Worm (Caenorhabditis elegans) whole organism, young adult: ENCODE results near the gene rps-24.
A peak's percentile ranks its signal among the peaks of the same experiment; 100 is the strongest.

Experiments used
- B0019.2 ChIP-seq: fragments of 200-800 bp; sonication (Bioruptor generic); conservative IDR thresholded peaks from 2 replicates; pipeline ENCODE4 v1.3.6; 2022; ENCODE audit warnings: missing genetic modification reagents, missing genetic modification characterization, missing compliant biosample characterization
- B0035.1 ChIP-seq: sonication (generic microtip); optimal IDR thresholded peaks from 2 replicates; lab custom pipeline; 2016; ENCODE audit warnings: missing genetic modification characterization, mild to moderate bottlenecking, missing compliant biosample characterization, missing genotype, missing genetic modification reagents
- C17E4.6 ChIP-seq: fragments of 200-800 bp; sonication (Bioruptor generic); IDR thresholded peaks from 2 replicates; pipeline ENCODE4 v1.3.6; 2022; ENCODE audit warnings: missing genetic modification reagents, missing genetic modification characterization, missing compliant biosample characterization
- D2030.7 ChIP-seq: fragments of 200-800 bp; sonication (Bioruptor generic); IDR thresholded peaks from 2 replicates; pipeline ENCODE4 v1.3.6; 2022; ENCODE audit warnings: missing genetic modification reagents, missing genetic modification characterization, missing compliant biosample characterization
- F23B12.7 ChIP-seq: sonication (generic microtip); optimal IDR thresholded peaks from 2 replicates; lab custom pipeline; 2017; ENCODE audit warnings: missing genetic modification characterization, mild to moderate bottlenecking, missing compliant biosample characterization, antibody characterized with exemption, moderate library complexity; ENCODE audit not compliant: insufficient read depth
- K11D2.4 ChIP-seq: fragments of 200-800 bp; sonication (Bioruptor generic); IDR thresholded peaks from 2 replicates; pipeline ENCODE4 v1.3.6; 2022; ENCODE audit warnings: missing genetic modification reagents, missing genetic modification characterization, missing compliant biosample characterization
- T07F8.4 ChIP-seq: sonication (generic microtip); optimal IDR thresholded peaks from 2 replicates; lab custom pipeline; 2016; ENCODE audit warnings: mild to moderate bottlenecking, missing genetic modification characterization, moderate library complexity, missing compliant biosample characterization
- atf-7 ChIP-seq: sonication (generic microtip); optimal IDR thresholded peaks from 2 replicates; lab custom pipeline; 2017; ENCODE audit warnings: mild to moderate bottlenecking, missing genetic modification characterization, missing compliant biosample characterization
- bed-2 ChIP-seq: fragments of 200-800 bp; sonication (Bioruptor generic); IDR thresholded peaks from 2 replicates; pipeline ENCODE4 v1.3.6; 2022; ENCODE audit warnings: missing genetic modification reagents, missing genetic modification characterization, missing compliant biosample characterization
- cebp-2 ChIP-seq: fragments of 200-800 bp; sonication (Bioruptor generic); IDR thresholded peaks from 2 replicates; pipeline ENCODE4 v1.3.6; 2022; ENCODE audit warnings: missing genetic modification characterization, missing compliant biosample characterization
- ceh-100 ChIP-seq: fragments of 200-800 bp; sonication (Bioruptor generic); IDR thresholded peaks from 2 replicates; pipeline ENCODE4 v1.3.6; 2022; ENCODE audit warnings: missing genetic modification reagents, missing genetic modification characterization, missing compliant biosample characterization
- ceh-40 ChIP-seq: fragments of 200-800 bp; sonication (Bioruptor generic); IDR thresholded peaks from 2 replicates; pipeline ENCODE4 v1.3.6; 2022; ENCODE audit warnings: missing genetic modification characterization, missing compliant biosample characterization
- dox-1 ChIP-seq: fragments of 200-800 bp; sonication (Bioruptor generic); IDR thresholded peaks from 2 replicates; pipeline ENCODE4 v1.3.6; 2022; ENCODE audit warnings: missing genetic modification reagents, missing genetic modification characterization, missing compliant biosample characterization
- dpl-1 ChIP-seq: fragments of 150-350 bp; optimal IDR thresholded peaks from 2 replicates; lab custom pipeline; 2014; ENCODE audit warnings: missing biosample characterization, missing genetic modification reagents, missing genetic modification characterization
- egl-18 ChIP-seq: fragments of 200-800 bp; sonication (Bioruptor generic); IDR thresholded peaks from 2 replicates; pipeline ENCODE4 v1.3.6; 2022; ENCODE audit warnings: missing genetic modification reagents, missing genetic modification characterization, missing compliant biosample characterization
- egl-44 ChIP-seq: fragments of 200-800 bp; sonication (Bioruptor generic); IDR thresholded peaks from 2 replicates; pipeline ENCODE4 v1.3.6; 2022; ENCODE audit warnings: missing genetic modification reagents, missing genetic modification characterization, missing compliant biosample characterization
- ekl-4 ChIP-seq: fragments of 200-800 bp; sonication (Bioruptor generic); IDR thresholded peaks from 2 replicates; pipeline ENCODE4 v1.3.6; 2022; ENCODE audit warnings: missing genetic modification reagents, missing genetic modification characterization, missing compliant biosample characterization
- hsf-1 ChIP-seq: fragments of 200-800 bp; sonication (Bioruptor generic); IDR thresholded peaks from 2 replicates; pipeline ENCODE4 v1.3.6; 2022; ENCODE audit warnings: missing genetic modification reagents, missing genetic modification characterization, missing compliant biosample characterization
- lag-1 ChIP-seq: fragments of 200-800 bp; sonication (Bioruptor generic); IDR thresholded peaks from 2 replicates; pipeline ENCODE4 v1.3.6; 2022; ENCODE audit warnings: missing genetic modification reagents, missing genetic modification characterization, missing compliant biosample characterization
- let-526 ChIP-seq: fragments of 200-800 bp; sonication (Bioruptor generic); IDR thresholded peaks from 2 replicates; pipeline ENCODE4 v1.3.6; 2022; ENCODE audit warnings: missing genetic modification reagents, missing genetic modification characterization, missing compliant biosample characterization
- lin-35 ChIP-seq, 3 experiments: fragments of 150-350 bp in 2 of 3; sonication (generic microtip) in 1 of 3; optimal IDR thresholded peaks; 2 replicates each; lab custom pipeline; 2014 to 2018; ENCODE audit warnings: missing biosample characterization in 3 of 3, missing genetic modification characterization in 3 of 3, missing genetic modification reagents in 3 of 3
- lin-54 ChIP-seq: fragments of 200-800 bp; sonication (Bioruptor generic); optimal IDR thresholded peaks from 2 replicates; lab custom pipeline; 2018; ENCODE audit warnings: mild to moderate bottlenecking, missing genetic modification characterization, missing compliant biosample characterization
- madf-8 ChIP-seq: fragments of 200-800 bp; sonication (Bioruptor generic); conservative IDR thresholded peaks from 2 replicates; pipeline ENCODE4 v1.3.6; 2022; ENCODE audit warnings: missing genetic modification reagents, missing genetic modification characterization, missing compliant biosample characterization
- nfya-2 ChIP-seq: fragments of 200-800 bp; sonication (Bioruptor generic); IDR thresholded peaks from 2 replicates; pipeline ENCODE4 v1.3.6; 2022; ENCODE audit warnings: missing genetic modification reagents, missing genetic modification characterization, missing compliant biosample characterization
- nhr-120 ChIP-seq: fragments of 200-800 bp; sonication (Bioruptor generic); IDR thresholded peaks from 2 replicates; pipeline ENCODE4 v1.3.6; 2022; ENCODE audit warnings: missing genetic modification characterization, missing compliant biosample characterization
- nhr-179 ChIP-seq: sonication (generic microtip); optimal IDR thresholded peaks from 2 replicates; lab custom pipeline; 2016; ENCODE audit warnings: mild to moderate bottlenecking, missing genetic modification characterization, missing compliant biosample characterization
- nhr-27 ChIP-seq: fragments of 200-800 bp; sonication (Bioruptor generic); optimal IDR thresholded peaks from 2 replicates; lab custom pipeline; 2018; ENCODE audit warnings: mild to moderate bottlenecking, missing genetic modification characterization, moderate library complexity, missing compliant biosample characterization
- nhr-80 ChIP-seq: sonication (generic microtip); optimal IDR thresholded peaks from 2 replicates; lab custom pipeline; 2016; ENCODE audit warnings: missing genetic modification characterization, missing compliant biosample characterization
- nhr-90 ChIP-seq: sonication (generic microtip); optimal IDR thresholded peaks from 2 replicates; lab custom pipeline; 2016; ENCODE audit warnings: missing genotype, mild to moderate bottlenecking, missing genetic modification characterization, missing compliant biosample characterization
- rec-8 ChIP-seq, 2 experiments: sonication (generic microtip); optimal IDR thresholded peaks; 2 replicates each; lab custom pipeline; 2016; ENCODE audit warnings: mild to moderate bottlenecking in 2 of 2, missing genetic modification characterization in 2 of 2, missing genetic modification reagents in 2 of 2, missing genotype in 2 of 2, missing biosample characterization in 1 of 2, missing compliant biosample characterization in 1 of 2, moderate library complexity in 1 of 2
- rpc-1 ChIP-seq, 2 experiments: fragments of 150-350 bp in 1 of 2; sonication (generic microtip) in 1 of 2; optimal IDR thresholded peaks; 2 replicates each; lab custom pipeline; 2014 to 2018; ENCODE audit warnings: missing biosample characterization in 1 of 2, missing genetic modification characterization in 1 of 2, missing genetic modification reagents in 1 of 2, missing genotype in 1 of 2
- sea-2 ChIP-seq: fragments of 200-800 bp; sonication (Bioruptor generic); IDR thresholded peaks from 2 replicates; pipeline ENCODE4 v1.3.6; 2022; ENCODE audit warnings: missing genetic modification characterization, missing compliant biosample characterization
- snpc-4 ChIP-seq, 5 experiments: fragments of 150-350 bp in 1 of 5; sonication (generic microtip) in 4 of 5; optimal IDR thresholded peaks; 2 replicates each; lab custom pipeline; 2014 to 2018; ENCODE audit warnings: missing genetic modification characterization in 5 of 5, missing biosample characterization in 3 of 5, antibody characterized with exemption in 2 of 5, mild to moderate bottlenecking in 2 of 5, missing compliant biosample characterization in 2 of 5, missing genotype in 2 of 5, moderate library complexity in 2 of 5, missing genetic modification reagents in 1 of 5
- sptf-2 ChIP-seq: fragments of 200-800 bp; sonication (Bioruptor generic); optimal IDR thresholded peaks from 2 replicates; lab custom pipeline; 2018; ENCODE audit warnings: mild to moderate bottlenecking, missing genetic modification characterization, missing compliant biosample characterization
- tlf-1 ChIP-seq: fragments of 200-800 bp; sonication (Bioruptor generic); optimal IDR thresholded peaks from 2 replicates; lab custom pipeline; 2018; ENCODE audit warnings: mild to moderate bottlenecking, missing genetic modification characterization, missing compliant biosample characterization
- unc-130 ChIP-seq: sonication (generic microtip); optimal IDR thresholded peaks from 2 replicates; lab custom pipeline; 2016; ENCODE audit warnings: missing genetic modification reagents, missing genetic modification characterization, missing compliant biosample characterization
- unc-62 ChIP-seq: fragments of 150-350 bp; optimal IDR thresholded peaks from 2 replicates; lab custom pipeline; 2014; ENCODE audit warnings: missing biosample characterization, missing genetic modification reagents, missing genetic modification characterization
- ztf-18 ChIP-seq: sonication (generic microtip); optimal IDR thresholded peaks from 2 replicates; lab custom pipeline; 2016; ENCODE audit warnings: missing genotype, mild to moderate bottlenecking, missing genetic modification characterization, missing compliant biosample characterization
- ztf-22 ChIP-seq: fragments of 200-800 bp; sonication (Bioruptor generic); optimal IDR thresholded peaks from 2 replicates; lab custom pipeline; 2018; ENCODE audit warnings: mild to moderate bottlenecking, missing genetic modification characterization, moderate library complexity, missing compliant biosample characterization
- ztf-25 ChIP-seq: fragments of 200-800 bp; sonication (Bioruptor generic); IDR thresholded peaks from 2 replicates; pipeline ENCODE4 v1.3.6; 2022; ENCODE audit warnings: missing genetic modification reagents, missing genetic modification characterization, missing compliant biosample characterization

Gene rps-24

DNA sequence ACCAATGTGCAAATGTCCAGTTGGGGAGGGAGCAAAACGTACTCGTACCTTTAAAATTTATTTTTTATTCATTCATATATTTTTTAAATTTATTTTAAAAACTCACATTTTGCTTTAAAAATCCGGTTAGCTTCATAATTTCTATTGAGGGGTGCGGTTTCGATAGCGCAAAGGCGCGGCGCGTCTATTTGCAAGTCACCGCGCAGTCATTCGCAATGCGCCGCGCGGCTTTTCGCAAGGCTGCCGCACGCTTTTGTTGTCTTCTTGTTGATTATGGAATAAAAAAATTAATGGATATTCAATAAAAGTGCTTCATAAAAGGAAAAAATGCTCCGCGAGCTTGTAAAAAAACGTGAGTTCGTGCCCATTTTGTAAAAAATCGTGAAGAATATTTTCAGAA lies 4.6 kb downstream of the rps-24 start, which contains the start of the genes ears-2 and uncp-18 (continued):
- TF ChIP-seq F23B12.7 (tag; lab: Kevin White, UChicago), result peak; percentile 87
- peak; percentile 68 for TF ChIP-seq nhr-90 (tag; lab: Kevin White, UChicago)
- peak; percentile 96 for TF ChIP-seq ztf-25 (GFP tag; lab: Robert Waterston, UW)
- peak in 2 of 3 experiments; percentile 76 to 88 for TF ChIP-seq lin-35 (GFP tag; optimal IDR thresholded peaks at IDR 0.05; lab: Kevin White, UChicago)
- 0 out of 2 replicates have a peak, but pooled peaks have one; percentile 22 for TF ChIP-seq madf-8
- peak; percentile 63 for TF ChIP-seq ztf-18 (tag; lab: Kevin White, UChicago)
- TF ChIP-seq rpc-1 (optimal IDR thresholded peaks at IDR 0.05; lab: Kevin White, UChicago), result peak; percentile 68
- TF ChIP-seq rpc-1 (tag; optimal IDR thresholded peaks at IDR 0.05; lab: Kevin White, UChicago), result peak; percentile 3
- TF ChIP-seq bed-2 (GFP tag; lab: Robert Waterston, UW), result peak; percentile 75
- TF ChIP-seq ekl-4 (GFP tag; lab: Robert Waterston, UW), result peak; percentile 73
- peak; percentile 79 to 83 for TF ChIP-seq rec-8 (tag; optimal IDR thresholded peaks at IDR 0.05; lab: Kevin White, UChicago)
- peak; percentile 95 for TF ChIP-seq sptf-2 (GFP tag; lab: Kevin White, UChicago)
- peak; percentile 87 for TF ChIP-seq tlf-1 (GFP tag; lab: Kevin White, UChicago)
- TF ChIP-seq T07F8.4 (tag; lab: Kevin White, UChicago), result peak; percentile 74
- TF ChIP-seq ceh-100 (GFP tag; lab: Robert Waterston, UW), result peak; percentile 97
- no peak for TF ChIP-seq nhr-27 (tag; lab: Kevin White, UChicago)
- TF ChIP-seq unc-62 (GFP tag; lab: Kevin White, UChicago), result no peak
- TF ChIP-seq nhr-80 (tag; lab: Kevin White, UChicago), result peak; percentile 75
- TF ChIP-seq nhr-120 (GFP tag; lab: Robert Waterston, UW), result no peak
- TF ChIP-seq cebp-2 (GFP tag; lab: Robert Waterston, UW), result no peak
- no peak for TF ChIP-seq nhr-179 (tag; lab: Kevin White, UChicago)
- peak; percentile 97 for TF ChIP-seq dox-1
- TF ChIP-seq lag-1 (GFP tag; lab: Robert Waterston, UW), result no peak
- TF ChIP-seq ceh-40, result no peak
- TF ChIP-seq snpc-4 (GFP tag; optimal IDR thresholded peaks at IDR 0.05; lab: Kevin White, UChicago), result peak; percentile 43
- TF ChIP-seq snpc-4 (tag; optimal IDR thresholded peaks at IDR 0.05; lab: Kevin White, UChicago), result peak; percentile 58 to 88 (median 74)
- TF ChIP-seq egl-18 (GFP tag; lab: Robert Waterston, UW), result 0 out of 2 replicates have a peak, but pooled peaks have one; percentile 48
- peak; percentile 46 for TF ChIP-seq dpl-1 (GFP tag; lab: Kevin White, UChicago)
- peak; percentile 72; the same call in 1 of the 2 replicates for TF ChIP-seq C17E4.6 (GFP tag; lab: Robert Waterston, UW)
- TF ChIP-seq ztf-22 (GFP tag; lab: Kevin White, UChicago), result peak; percentile 28
- peak; percentile 50 for TF ChIP-seq B0035.1 (tag; lab: Kevin White, UChicago)
- TF ChIP-seq sea-2 (GFP tag; lab: Robert Waterston, UW), result no peak
- TF ChIP-seq atf-7, result peak; percentile 63
- peak; percentile 89 for TF ChIP-seq egl-44 (GFP tag; lab: Robert Waterston, UW)
- TF ChIP-seq nfya-2 (GFP tag; lab: Robert Waterston, UW), result no peak
- 0 out of 2 replicates have a peak, but pooled peaks have one; percentile 69 for TF ChIP-seq let-526 (GFP tag; lab: Robert Waterston, UW)
- TF ChIP-seq D2030.7, result peak; percentile 93
- TF ChIP-seq unc-130 (GFP tag; lab: Kevin White, UChicago), result peak; percentile 94
- peak; percentile 65; the same call in 1 of the 2 replicates for TF ChIP-seq B0019.2
- TF ChIP-seq K11D2.4, result peak; percentile 81
- peak; percentile 65 for TF ChIP-seq hsf-1 (GFP tag; lab: Robert Waterston, UW)
- peak; percentile 85 for TF ChIP-seq lin-54 (GFP tag; lab: Kevin White, UChicago)
